Worm (Caenorhabditis elegans): ENCODE data around the gene cutl-23.

DNA sequence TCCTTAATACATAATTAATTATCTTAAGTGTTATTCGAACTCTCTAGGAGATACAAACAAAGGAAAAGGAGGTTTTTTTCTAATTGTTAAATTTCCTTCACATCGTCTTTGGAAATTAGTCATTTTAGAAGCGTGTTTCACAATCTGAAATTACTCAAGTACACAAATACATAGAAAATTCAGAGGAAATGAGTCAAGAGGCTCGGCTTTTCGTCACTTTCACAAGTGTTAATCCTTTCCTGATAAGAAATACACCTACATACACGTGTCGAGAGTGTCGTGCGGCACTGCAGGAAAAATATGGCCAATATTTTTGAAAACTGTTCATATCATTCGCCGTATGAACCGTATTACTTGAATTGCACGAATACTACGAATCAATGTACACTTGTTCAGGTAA, 22.8 kb upstream of the cutl-23 start, which contains the start of gene B0244.4:
- no peak for TF ChIP-seq unc-62 (GFP tag; optimal IDR thresholded peaks at IDR 0.05)
- TF ChIP-seq nhr-11 (tag; optimal IDR thresholded peaks at IDR 0.05): no peak
- no peak for TF ChIP-seq ceh-82 (tag; optimal IDR thresholded peaks at IDR 0.05)
- no peak for TF ChIP-seq ama-1 (optimal IDR thresholded peaks at IDR 0.05)
- TF ChIP-seq nhr-23 (tag; optimal IDR thresholded peaks at IDR 0.05): no peak
- no peak for TF ChIP-seq mdl-1 (tag; optimal IDR thresholded peaks at IDR 0.05)
- no peak for TF ChIP-seq lsy-12 (tag; optimal IDR thresholded peaks at IDR 0.05)
- TF ChIP-seq R02D3.7 (tag; optimal IDR thresholded peaks at IDR 0.05): no peak
- TF ChIP-seq tbx-2 (tag; optimal IDR thresholded peaks at IDR 0.05): no peak

Data from whole organism, L3 larva.